Worm (Caenorhabditis elegans) whole organism, early embryonic: ENCODE results near the gene F29A7.3.

Experiments used
- B0310.2 ChIP-seq: sonication (generic microtip); optimal IDR thresholded peaks from 2 replicates; lab custom pipeline; 2016; ENCODE audit warnings: mild to moderate bottlenecking, missing genetic modification characterization, missing compliant biosample characterization
- F13C5.2 ChIP-seq: sonication (generic microtip); optimal IDR thresholded peaks from 2 replicates; lab custom pipeline; 2017; ENCODE audit warnings: mild to moderate bottlenecking, missing genetic modification characterization, inconsistent platforms, missing compliant biosample characterization
- aly-1 ChIP-seq: sonication (generic microtip); optimal IDR thresholded peaks from 2 replicates; lab custom pipeline; 2016; ENCODE audit warnings: missing genetic modification characterization, missing compliant biosample characterization
- ama-1 ChIP-seq: fragments of 150-350 bp; optimal IDR thresholded peaks from 2 replicates; lab custom pipeline; 2014
- ceh-13 ChIP-seq: fragments of 200-800 bp; sonication (Bioruptor generic); optimal IDR thresholded peaks from 2 replicates; lab custom pipeline; 2018; ENCODE audit warnings: mild to moderate bottlenecking, missing genetic modification characterization, missing compliant biosample characterization
- ceh-36 ChIP-seq: sonication (generic microtip); optimal IDR thresholded peaks from 2 replicates; lab custom pipeline; 2016; ENCODE audit warnings: missing genetic modification characterization, inconsistent platforms, missing compliant biosample characterization
- ets-7 ChIP-seq: sonication (generic microtip); optimal IDR thresholded peaks from 2 replicates; lab custom pipeline; 2016; ENCODE audit warnings: missing genotype, missing genetic modification characterization, missing compliant biosample characterization
- flt-1 ChIP-seq: fragments of 200-800 bp; sonication (Bioruptor generic); IDR thresholded peaks from 2 replicates; pipeline ENCODE4 v1.3.6; 2022; ENCODE audit warnings: missing genetic modification characterization, missing compliant biosample characterization
- hmbx-1 ChIP-seq: sonication (generic microtip); optimal IDR thresholded peaks from 2 replicates; lab custom pipeline; 2016; ENCODE audit warnings: mild to moderate bottlenecking, missing genetic modification characterization, missing compliant biosample characterization
- hmg-4 ChIP-seq: fragments of 200-800 bp; sonication (Bioruptor generic); optimal IDR thresholded peaks from 2 replicates; lab custom pipeline; 2018; ENCODE audit warnings: mild to moderate bottlenecking, missing genetic modification characterization, missing compliant biosample characterization
- hnd-1 ChIP-seq: sonication (generic microtip); optimal IDR thresholded peaks from 2 replicates; lab custom pipeline; 2016; ENCODE audit warnings: missing genetic modification characterization, missing compliant biosample characterization
- pes-1 ChIP-seq: fragments of 200-800 bp; sonication (Bioruptor generic); IDR thresholded peaks from 2 replicates; pipeline ENCODE4 v1.3.6; 2022; ENCODE audit warnings: missing genetic modification reagents, missing genetic modification characterization, missing compliant biosample characterization
- scrt-1 ChIP-seq: fragments of 200-800 bp; sonication (Bioruptor generic); IDR thresholded peaks from 2 replicates; pipeline ENCODE4 v1.3.6; 2022; ENCODE audit warnings: missing genetic modification characterization, missing compliant biosample characterization
- sea-1 ChIP-seq: fragments of 200-800 bp; sonication (Bioruptor generic); conservative IDR thresholded peaks from 2 replicates; pipeline ENCODE4 v1.3.6; 2022; ENCODE audit warnings: missing genetic modification characterization, missing compliant biosample characterization
- tbx-11 ChIP-seq: fragments of 200-800 bp; sonication (Bioruptor generic); IDR thresholded peaks from 2 replicates; pipeline ENCODE4 v1.3.6; 2022; ENCODE audit warnings: missing genetic modification characterization, missing compliant biosample characterization
- tbx-37 ChIP-seq: fragments of 200-800 bp; sonication (Bioruptor generic); conservative IDR thresholded peaks from 2 replicates; pipeline ENCODE4 v1.3.6; 2022; ENCODE audit warnings: missing genetic modification reagents, missing genetic modification characterization, missing compliant biosample characterization
- tra-4 ChIP-seq: sonication (generic microtip); optimal IDR thresholded peaks from 2 replicates; lab custom pipeline; 2017; ENCODE audit warnings: missing genetic modification characterization, missing compliant biosample characterization

F29A7.3 gene

DNA sequence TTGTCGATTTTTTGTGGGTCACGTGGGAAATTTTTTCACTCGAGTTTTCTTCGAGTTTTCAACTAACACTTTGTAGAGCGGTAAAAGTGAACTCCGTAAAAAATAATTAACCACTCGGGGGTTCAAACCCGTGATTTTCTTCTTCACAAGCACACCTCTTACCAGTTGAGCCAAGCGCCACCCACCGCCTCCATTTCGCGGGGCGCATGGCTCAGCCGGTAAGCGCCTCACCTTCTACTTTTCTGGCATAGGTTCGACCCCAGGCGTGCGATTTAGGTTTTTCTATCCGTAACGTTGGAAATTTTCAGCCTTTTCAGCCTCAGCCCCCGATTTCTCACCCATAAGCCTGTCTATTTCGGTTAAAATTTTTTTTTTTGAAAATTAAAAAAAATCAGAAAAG, 31.1 kb upstream of the F29A7.3 start:
- TF ChIP-seq tra-4 (no peak), pes-1 (GFP tag; lab: Robert Waterston, UW) (no peak), ceh-13 (GFP tag; lab: Kevin White, UChicago) (no peak), F13C5.2 (tag; lab: Kevin White, UChicago) (no peak), sea-1 (GFP tag; lab: Robert Waterston, UW) (no peak), tbx-11 (GFP tag; lab: Robert Waterston, UW) (no peak), hmg-4 (no peak), ceh-36 (tag; lab: Kevin White, UChicago) (no peak), ama-1 (no peak), ets-7 (tag; lab: Kevin White, UChicago) (no peak), hnd-1 (tag; lab: Kevin White, UChicago) (no peak), aly-1 (no peak), scrt-1 (GFP tag; lab: Robert Waterston, UW) (no peak), tbx-37 (GFP tag; lab: Robert Waterston, UW) (no peak)

DNA sequence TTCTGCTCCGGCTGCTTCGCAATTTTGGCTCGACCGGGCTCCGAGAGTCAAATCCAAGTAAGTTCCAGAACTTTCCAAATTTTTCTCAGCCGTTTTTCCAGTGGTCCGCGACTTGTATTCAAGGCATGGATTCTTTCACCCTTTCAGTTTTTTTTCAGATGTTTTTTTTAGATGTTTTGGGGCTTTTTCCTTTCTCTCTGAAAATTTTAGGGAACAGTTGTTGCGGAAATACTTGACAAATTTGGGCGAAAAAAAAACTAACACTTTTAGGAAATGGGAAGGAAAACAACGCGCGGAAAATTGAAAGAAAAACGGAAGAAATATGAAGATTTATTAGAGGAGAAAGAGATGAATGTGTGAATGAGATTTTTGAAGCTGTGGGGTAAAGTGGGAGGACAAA, 27.5 kb upstream of the F29A7.3 start, which contains the start of the genes T05A8.11 and nep-2:
T05A8.11 (minus strand) TSS at position 101 of the 400 bp plus-strand sequence.
nep-2 (minus strand) TSS at position 192 of the 400 bp plus-strand sequence.
- TF ChIP-seq aly-1 (no peak), pes-1 (GFP tag; lab: Robert Waterston, UW) (no peak), ceh-13 (GFP tag; lab: Kevin White, UChicago) (no peak), hmbx-1 (tag; lab: Kevin White, UChicago) (no peak)

ce11 chrII:2726774-2727173, 26.3 kb upstream of the F29A7.3 start:
- TF ChIP-seq hnd-1 (tag; lab: Kevin White, UChicago) (no peak), ama-1 (no peak), hmg-4 (no peak), tra-4 (no peak)

DNA sequence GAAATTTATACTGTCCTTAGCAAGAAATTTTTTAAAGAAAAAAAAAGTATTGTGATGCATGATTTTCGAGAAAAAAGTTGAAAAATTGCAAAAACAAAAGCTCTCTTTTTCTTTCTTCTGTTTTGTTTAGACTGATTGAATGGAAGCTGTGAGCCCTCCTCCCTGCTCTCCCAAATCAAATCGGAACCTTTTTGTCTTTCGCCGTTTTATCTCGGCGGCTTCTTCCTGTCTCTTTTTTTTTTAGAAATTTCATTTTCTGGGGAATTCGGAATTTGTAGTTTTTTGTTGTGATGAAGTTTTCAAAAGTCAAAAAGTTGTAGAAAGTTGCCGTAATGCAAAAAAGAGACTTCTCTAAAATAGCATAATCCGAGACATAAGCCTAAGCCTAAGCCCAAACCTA, 22.5 kb upstream of the F29A7.3 start:
- TF ChIP-seq tbx-11 (GFP tag; lab: Robert Waterston, UW): no peak
- no peak for TF ChIP-seq hmg-4
- TF ChIP-seq hnd-1 (tag; lab: Kevin White, UChicago): no peak
- TF ChIP-seq aly-1: no peak
- no peak for TF ChIP-seq ceh-13 (GFP tag; lab: Kevin White, UChicago)
- no peak for TF ChIP-seq ets-7 (tag; lab: Kevin White, UChicago)
- no peak for TF ChIP-seq tra-4
- no peak for TF ChIP-seq scrt-1 (GFP tag; lab: Robert Waterston, UW)
- no peak for TF ChIP-seq pes-1 (GFP tag; lab: Robert Waterston, UW)
- no peak for TF ChIP-seq B0310.2 (tag; lab: Kevin White, UChicago)
- TF ChIP-seq flt-1 (GFP tag; lab: Robert Waterston, UW): no peak
- no peak for TF ChIP-seq sea-1 (GFP tag; lab: Robert Waterston, UW)
- TF ChIP-seq ceh-36 (tag; lab: Kevin White, UChicago): no peak
- no peak for TF ChIP-seq hmbx-1 (tag; lab: Kevin White, UChicago)
- TF ChIP-seq ama-1: no peak
- no peak for TF ChIP-seq tbx-37 (GFP tag; lab: Robert Waterston, UW)
- TF ChIP-seq F13C5.2 (tag; lab: Kevin White, UChicago): no peak

DNA sequence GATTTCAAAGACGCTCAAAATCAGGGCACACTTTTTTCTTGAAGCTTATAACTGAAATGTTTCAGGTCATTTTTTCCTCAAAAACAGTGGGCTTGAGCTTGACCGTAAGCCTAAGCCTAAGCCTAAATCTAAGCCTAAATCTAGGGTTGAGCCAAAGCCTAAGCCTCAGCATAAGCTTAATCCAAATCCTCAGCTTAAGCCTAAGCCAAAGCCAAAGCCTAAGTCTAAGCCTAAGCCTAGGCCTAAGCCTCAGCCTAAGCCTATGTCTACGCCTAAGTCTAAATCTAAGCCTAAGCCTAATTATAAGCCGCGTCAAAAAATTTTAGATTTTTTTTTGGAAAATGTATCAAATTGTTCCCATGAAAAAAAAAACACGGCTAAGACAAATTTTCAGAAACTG, 18.8 kb upstream of the F29A7.3 start:
- no peak for TF ChIP-seq tbx-11 (GFP tag; lab: Robert Waterston, UW)
- TF ChIP-seq aly-1: no peak
- TF ChIP-seq ceh-36 (tag; lab: Kevin White, UChicago): peak; percentile 66

ce11 chrII:2734735-2735134, 18.4 kb upstream of the F29A7.3 start:
- TF ChIP-seq hnd-1 (tag; lab: Kevin White, UChicago) (no peak), ets-7 (tag; lab: Kevin White, UChicago) (no peak), hmg-4 (no peak), scrt-1 (GFP tag; lab: Robert Waterston, UW) (0 out of 2 replicates have a peak, but pooled peaks have one; percentile 27), ama-1 (no peak)

DNA sequence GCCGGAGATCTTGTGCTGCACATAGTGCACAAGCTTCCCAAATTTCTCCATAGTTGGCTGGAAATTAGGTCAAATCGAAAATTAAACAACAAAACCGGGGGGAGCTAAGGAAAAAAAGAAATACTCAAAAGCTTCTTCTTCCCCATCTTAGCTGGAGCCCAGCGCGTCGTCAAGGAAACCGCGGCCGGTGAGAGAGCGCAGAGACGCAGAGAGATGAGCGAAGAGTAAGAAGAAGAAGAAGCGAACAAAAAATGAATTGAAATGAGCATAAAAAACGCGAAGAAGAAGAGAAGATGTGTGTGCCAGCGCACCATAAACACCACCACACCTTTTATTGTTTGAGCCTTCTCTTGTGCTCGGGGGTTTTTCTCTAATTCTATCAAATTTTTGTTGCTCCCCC, 17.9 kb upstream of the F29A7.3 start, which contains the start of gene wdr-31:
wdr-31 (minus strand) TSS at position 101 of the 400 bp plus-strand sequence.
- TF ChIP-seq ets-7 (tag; lab: Kevin White, UChicago) (no peak), tra-4 (no peak)

DNA sequence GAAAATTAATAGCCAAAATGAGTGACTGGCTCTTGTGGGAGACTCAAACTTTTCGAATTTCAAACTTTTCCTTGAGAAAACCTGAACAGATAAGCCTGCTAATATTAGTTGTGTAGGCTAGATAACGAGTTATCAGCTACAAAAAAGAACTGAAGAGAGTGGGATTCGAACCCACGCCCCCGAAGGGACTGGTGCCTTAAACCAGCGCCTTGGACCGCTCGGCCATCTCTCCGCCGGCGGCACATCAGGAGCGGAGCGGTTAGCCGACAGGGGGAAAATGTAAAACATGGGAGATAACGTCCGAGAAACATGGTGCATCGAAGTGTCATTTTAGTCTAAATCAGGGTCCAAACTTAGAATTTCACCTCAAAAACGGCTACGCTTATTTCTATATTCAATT, 17.5 kb upstream of the F29A7.3 start:
- TF ChIP-seq ets-7 (tag; lab: Kevin White, UChicago): no peak
- TF ChIP-seq flt-1 (GFP tag; lab: Robert Waterston, UW): no peak
- no peak for TF ChIP-seq scrt-1 (GFP tag; lab: Robert Waterston, UW)
- TF ChIP-seq sea-1 (GFP tag; lab: Robert Waterston, UW): no peak
- no peak for TF ChIP-seq aly-1

- no peak for TF ChIP-seq pes-1 (GFP tag; lab: Robert Waterston, UW)
- no peak for TF ChIP-seq hmbx-1 (tag; lab: Kevin White, UChicago)
- no peak for TF ChIP-seq aly-1
- TF ChIP-seq scrt-1 (GFP tag; lab: Robert Waterston, UW): no peak
Measured at ce11 chrII:2736156-2736728, 16.9 kb upstream of the F29A7.3 start, which contains the start of gene T05A8.8. TSS of gene T05A8.8 (plus strand) at chrII:2736678.
